Fruit fly (Drosophila melanogaster): ENCODE data around the gene CG11997.

DNA sequence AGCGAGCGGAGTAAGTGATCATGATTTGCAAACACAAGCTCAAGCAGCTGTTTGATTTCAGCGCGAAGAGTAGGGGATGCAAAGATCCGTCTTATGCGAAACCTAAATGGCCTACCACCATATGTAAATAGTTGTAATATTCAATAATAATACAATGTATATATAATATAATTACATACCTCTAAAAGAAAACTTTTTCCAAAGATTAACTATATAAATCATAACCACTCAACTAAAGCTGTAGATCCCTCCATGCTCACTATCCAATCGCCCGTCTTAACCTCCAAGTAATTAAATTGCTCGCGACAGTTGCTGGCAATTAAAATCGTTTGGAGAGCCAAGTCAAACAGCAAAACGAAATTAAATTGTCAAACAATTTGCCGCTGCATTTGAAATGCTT lies 50.0 kb downstream of the CG11997 start:
- peak; percentile 60 for TF ChIP-seq CG31627 (GFP tag; optimal IDR thresholded peaks at IDR 0.05)
- TF ChIP-seq CG11294 (GFP tag; IDR thresholded peaks at IDR 0.05) = peak; percentile 92
- peak; percentile 85 for TF ChIP-seq CG34406 (GFP tag; optimal IDR thresholded peaks at IDR 0.05)
- peak; percentile 71 for TF ChIP-seq Smox (GFP tag; optimal IDR thresholded peaks at IDR 0.05)
- TF ChIP-seq CG6808 (GFP tag; optimal IDR thresholded peaks at IDR 0.05) = peak; percentile 73
- TF ChIP-seq Sox14 (GFP tag; optimal IDR thresholded peaks at IDR 0.05) = peak; percentile 63
- TF ChIP-seq fkh (GFP tag; optimal IDR thresholded peaks at IDR 0.05) = peak; percentile 31
